Fruit fly (Drosophila melanogaster) whole organism, embryonic: ENCODE results near the gene CG14442.

Source experiments
- Bteb2 ChIP-seq: fragments of 200-800 bp; sonication (Bioruptor generic); optimal IDR thresholded peaks from 2 replicates; lab custom pipeline; 2016; ENCODE audit warnings: missing biosample characterization, missing genetic modification characterization
- CG10979 ChIP-seq: fragments of 200-800 bp; sonication (Bioruptor generic); optimal IDR thresholded peaks from 2 replicates; lab custom pipeline; 2018; ENCODE audit warnings: missing biosample characterization, mild to moderate bottlenecking, missing genetic modification characterization, moderate library complexity
- CG11398 ChIP-seq: fragments of 200-800 bp; sonication (Bioruptor generic); optimal IDR thresholded peaks from 2 replicates; lab custom pipeline; 2016; ENCODE audit warnings: missing biosample characterization, missing genetic modification characterization
- CG12155 ChIP-seq: fragments of 200-800 bp; sonication (Bioruptor generic); optimal IDR thresholded peaks from 3 replicates; lab custom pipeline; 2016; ENCODE audit warnings: missing biosample characterization, missing genetic modification characterization
- CG12391 ChIP-seq: fragments of 200-800 bp; sonication (Bioruptor generic); optimal IDR thresholded peaks from 3 replicates; lab custom pipeline; 2018; ENCODE audit warnings: missing biosample characterization, mild to moderate bottlenecking, missing genetic modification characterization, moderate library complexity
- CG14441 ChIP-seq: fragments of 200-800 bp; sonication (Bioruptor generic); IDR thresholded peaks from 2 replicates; pipeline ENCODE4 v1.3.6; 2022; ENCODE audit warnings: missing biosample characterization, missing genetic modification characterization
- CG15514 ChIP-seq: fragments of 200-800 bp; sonication (Bioruptor generic); optimal IDR thresholded peaks from 3 replicates; lab custom pipeline; 2017; ENCODE audit warnings: missing biosample characterization, missing genetic modification characterization, mild to moderate bottlenecking, moderate library complexity, missing genetic modification reagents
- CG16813 ChIP-seq: fragments of 200-800 bp; sonication (Bioruptor generic); IDR thresholded peaks from 3 replicates; pipeline ENCODE4 v1.3.6; 2022; ENCODE audit warnings: missing biosample characterization, missing genetic modification characterization; ENCODE audit not compliant: partially characterized antibody
- CG17612 ChIP-seq: fragments of 200-800 bp; sonication (Bioruptor generic); IDR thresholded peaks from 2 replicates; pipeline ENCODE4 v1.3.6; 2022; ENCODE audit warnings: missing biosample characterization, missing genetic modification characterization
- CG2712 ChIP-seq: fragments of 200-800 bp; optimal IDR thresholded peaks from 3 replicates; lab custom pipeline; 2019; ENCODE audit warnings: missing biosample characterization, mild to moderate bottlenecking, missing genetic modification characterization, moderate library complexity
- CG2875 ChIP-seq: fragments of 200-800 bp; sonication (Bioruptor generic); optimal IDR thresholded peaks from 2 replicates; lab custom pipeline; 2017; ENCODE audit warnings: missing biosample characterization, mild to moderate bottlenecking, missing genetic modification characterization, missing genetic modification reagents
- CG3281 ChIP-seq: fragments of 200-800 bp; sonication (Bioruptor generic); optimal IDR thresholded peaks from 3 replicates; lab custom pipeline; 2017; ENCODE audit warnings: missing biosample characterization, mild to moderate bottlenecking, missing genetic modification characterization
- CG42726 ChIP-seq: fragments of 200-800 bp; sonication (Bioruptor generic); IDR thresholded peaks from 2 replicates; pipeline ENCODE4 v1.3.6; 2022; ENCODE audit warnings: missing biosample characterization, missing genetic modification characterization; ENCODE audit not compliant: partially characterized antibody
- CG4617 ChIP-seq: fragments of 200-800 bp; sonication (Bioruptor generic); optimal IDR thresholded peaks from 3 replicates; lab custom pipeline; 2016; ENCODE audit warnings: missing biosample characterization, missing genetic modification characterization, borderline replicate concordance
- CG4730 ChIP-seq: fragments of 200-800 bp; sonication (Bioruptor generic); IDR thresholded peaks from 2 replicates; pipeline ENCODE4 v1.3.6; 2022; ENCODE audit warnings: missing biosample characterization, missing genetic modification characterization
- CG5180 ChIP-seq: fragments of 200-800 bp; sonication (Bioruptor generic); optimal IDR thresholded peaks from 3 replicates; lab custom pipeline; 2017; ENCODE audit warnings: missing biosample characterization, missing genetic modification characterization, mild to moderate bottlenecking, moderate library complexity, missing genetic modification reagents
- CG6683 ChIP-seq: fragments of 200-800 bp; sonication (Bioruptor generic); optimal IDR thresholded peaks from 2 replicates; lab custom pipeline; 2017; ENCODE audit warnings: missing biosample characterization, mild to moderate bottlenecking, missing genetic modification characterization, missing genetic modification reagents
- CG6765 ChIP-seq: fragments of 200-800 bp; sonication (Bioruptor generic); optimal IDR thresholded peaks from 3 replicates; lab custom pipeline; 2017; ENCODE audit warnings: missing biosample characterization, mild to moderate bottlenecking, missing genetic modification characterization
- CG6791 ChIP-seq: fragments of 200-800 bp; sonication (Bioruptor generic); IDR thresholded peaks from 3 replicates; pipeline ENCODE4 v1.3.6; 2022; ENCODE audit warnings: missing biosample characterization, missing genetic modification characterization; ENCODE audit not compliant: partially characterized antibody
- CG6854 ChIP-seq: fragments of 200-800 bp; sonication (Bioruptor generic); optimal IDR thresholded peaks from 3 replicates; lab custom pipeline; 2017; ENCODE audit warnings: missing biosample characterization, mild to moderate bottlenecking, missing genetic modification characterization
- CG7745 ChIP-seq: fragments of 200-800 bp; sonication (Bioruptor generic); optimal IDR thresholded peaks from 2 replicates; lab custom pipeline; 2018; ENCODE audit warnings: missing biosample characterization, mild to moderate bottlenecking, missing genetic modification characterization, moderate library complexity
- Camta ChIP-seq: fragments of 200-800 bp; sonication (Bioruptor generic); optimal IDR thresholded peaks from 2 replicates; lab custom pipeline; 2016; ENCODE audit warnings: missing biosample characterization, missing genetic modification characterization
- Chrac-16 ChIP-seq: fragments of 200-800 bp; sonication (Bioruptor generic); optimal IDR thresholded peaks from 3 replicates; lab custom pipeline; 2016; ENCODE audit warnings: missing biosample characterization, missing genetic modification characterization
- Doc2 ChIP-seq: fragments of 200-800 bp; sonication (Bioruptor generic); IDR thresholded peaks from 2 replicates; pipeline ENCODE4 v1.3.6; 2022; ENCODE audit warnings: missing biosample characterization, missing genetic modification characterization
- Dp ChIP-seq: fragments of 200-800 bp; sonication (Bioruptor generic); optimal IDR thresholded peaks from 2 replicates; lab custom pipeline; 2018; ENCODE audit warnings: missing biosample characterization, mild to moderate bottlenecking, missing genetic modification characterization, moderate library complexity
- Eip74EF ChIP-seq, 2 experiments: fragments of 200-800 bp in 1 of 2; fragments of >200 bp in 1 of 2; sonication (Bioruptor generic) in 1 of 2; optimal IDR thresholded peaks; 2 replicates each; lab custom pipeline; 2017 to 2019; ENCODE audit warnings: missing biosample characterization in 2 of 2, missing genetic modification characterization in 2 of 2, mild to moderate bottlenecking in 1 of 2, moderate library complexity in 1 of 2
- Ets97D ChIP-seq: fragments of 200-800 bp; sonication (Bioruptor generic); optimal IDR thresholded peaks from 3 replicates; lab custom pipeline; 2016; ENCODE audit warnings: missing biosample characterization, missing genetic modification characterization
- Fer1 ChIP-seq: fragments of 200-800 bp; sonication (Bioruptor generic); optimal IDR thresholded peaks from 2 replicates; lab custom pipeline; 2017; ENCODE audit warnings: missing biosample characterization, mild to moderate bottlenecking, missing genetic modification characterization
- HHEX ChIP-seq: fragments of 200-800 bp; sonication (Bioruptor generic); optimal IDR thresholded peaks from 3 replicates; lab custom pipeline; 2017; ENCODE audit warnings: missing biosample characterization, mild to moderate bottlenecking, missing genetic modification characterization, missing genetic modification reagents
- Oaz ChIP-seq: fragments of 200-800 bp; sonication (Bioruptor generic); IDR thresholded peaks from 2 replicates; pipeline ENCODE4 v1.3.6; 2022; ENCODE audit warnings: missing biosample characterization, missing genetic modification characterization
- Ssrp ChIP-seq: fragments of 200-800 bp; sonication (Bioruptor generic); optimal IDR thresholded peaks from 2 replicates; lab custom pipeline; 2018; ENCODE audit warnings: missing biosample characterization, mild to moderate bottlenecking, missing genetic modification characterization, moderate library complexity
- Stat92E ChIP-seq, 3 experiments: fragments of >200 bp in 2 of 3; fragments of 200-800 bp in 1 of 3; sonication (Bioruptor generic) in 1 of 3; optimal IDR thresholded peaks; 2 replicates each; lab custom pipeline; 2017 to 2019; ENCODE audit warnings: missing biosample characterization in 3 of 3, missing genetic modification characterization in 3 of 3, mild to moderate bottlenecking in 1 of 3, moderate library complexity in 1 of 3
- ab ChIP-seq: fragments of 200-800 bp; sonication (Bioruptor generic); optimal IDR thresholded peaks from 2 replicates; lab custom pipeline; 2016; ENCODE audit warnings: missing biosample characterization, missing genetic modification characterization
- bbx ChIP-seq: fragments of 200-800 bp; sonication (Bioruptor generic); IDR thresholded peaks from 2 replicates; pipeline ENCODE4 v1.3.6; 2022; ENCODE audit warnings: missing biosample characterization, missing genetic modification characterization; ENCODE audit not compliant: partially characterized antibody
- cato ChIP-seq: fragments of 200-800 bp; sonication (Bioruptor generic); optimal IDR thresholded peaks from 2 replicates; lab custom pipeline; 2016; ENCODE audit warnings: missing biosample characterization, missing genetic modification characterization, borderline replicate concordance
- caup ChIP-seq: fragments of 200-800 bp; sonication (Bioruptor generic); optimal IDR thresholded peaks from 3 replicates; lab custom pipeline; 2017; ENCODE audit warnings: missing biosample characterization, mild to moderate bottlenecking, missing genetic modification characterization, moderate library complexity; ENCODE audit not compliant: severe bottlenecking
- ci ChIP-seq: fragments of 200-800 bp; sonication (Bioruptor generic); IDR thresholded peaks from 3 replicates; pipeline ENCODE4 v1.3.6; 2022; ENCODE audit warnings: missing biosample characterization, missing genetic modification characterization
- crol ChIP-seq: fragments of 200-800 bp; sonication (Bioruptor generic); IDR thresholded peaks from 2 replicates; pipeline ENCODE4 v1.3.6; 2022; ENCODE audit warnings: missing biosample characterization, missing genetic modification characterization
- dan ChIP-seq: fragments of 200-800 bp; sonication (Bioruptor generic); IDR thresholded peaks from 2 replicates; pipeline ENCODE4 v1.3.6; 2022; ENCODE audit warnings: missing biosample characterization, missing genetic modification characterization
- h ChIP-seq: fragments of >200 bp; optimal IDR thresholded peaks from 2 replicates; lab custom pipeline; 2017
- jing ChIP-seq: fragments of 200-800 bp; sonication (Bioruptor generic); optimal IDR thresholded peaks from 2 replicates; lab custom pipeline; 2018; ENCODE audit warnings: missing biosample characterization, mild to moderate bottlenecking, missing genetic modification characterization
- kay ChIP-seq: fragments of 200-800 bp; sonication (Bioruptor generic); optimal IDR thresholded peaks from 2 replicates; lab custom pipeline; 2016; ENCODE audit warnings: missing biosample characterization, missing genetic modification characterization
- lbe ChIP-seq: fragments of 200-800 bp; sonication (Bioruptor generic); optimal IDR thresholded peaks from 2 replicates; lab custom pipeline; 2016; ENCODE audit warnings: missing biosample characterization, mild to moderate bottlenecking, missing genetic modification characterization
- onecut ChIP-seq: fragments of 200-800 bp; sonication (Bioruptor generic); IDR thresholded peaks from 2 replicates; pipeline ENCODE4 v1.3.6; 2022; ENCODE audit warnings: missing biosample characterization, missing genetic modification characterization
- pho ChIP-seq: fragments of 200-800 bp; sonication (Bioruptor generic); optimal IDR thresholded peaks from 2 replicates; lab custom pipeline; 2016; ENCODE audit warnings: missing biosample characterization, missing genetic modification characterization
- shn ChIP-seq: fragments of 200-800 bp; sonication (Bioruptor generic); optimal IDR thresholded peaks from 3 replicates; lab custom pipeline; 2016; ENCODE audit warnings: missing biosample characterization, missing genetic modification characterization
- sob ChIP-seq: fragments of 200-800 bp; sonication (Bioruptor generic); IDR thresholded peaks from 2 replicates; pipeline ENCODE4 v1.3.6; 2022; ENCODE audit warnings: missing biosample characterization, missing genetic modification characterization
- toy ChIP-seq: fragments of 200-800 bp; sonication (Bioruptor generic); IDR thresholded peaks from 2 replicates; pipeline ENCODE4 v1.3.6; 2022; ENCODE audit warnings: missing biosample characterization, missing genetic modification characterization
- zfh2 ChIP-seq: fragments of 200-800 bp; sonication (Bioruptor generic); optimal IDR thresholded peaks from 2 replicates; lab custom pipeline; 2016; ENCODE audit warnings: missing biosample characterization, missing genetic modification characterization

The CG14442 gene

DNA sequence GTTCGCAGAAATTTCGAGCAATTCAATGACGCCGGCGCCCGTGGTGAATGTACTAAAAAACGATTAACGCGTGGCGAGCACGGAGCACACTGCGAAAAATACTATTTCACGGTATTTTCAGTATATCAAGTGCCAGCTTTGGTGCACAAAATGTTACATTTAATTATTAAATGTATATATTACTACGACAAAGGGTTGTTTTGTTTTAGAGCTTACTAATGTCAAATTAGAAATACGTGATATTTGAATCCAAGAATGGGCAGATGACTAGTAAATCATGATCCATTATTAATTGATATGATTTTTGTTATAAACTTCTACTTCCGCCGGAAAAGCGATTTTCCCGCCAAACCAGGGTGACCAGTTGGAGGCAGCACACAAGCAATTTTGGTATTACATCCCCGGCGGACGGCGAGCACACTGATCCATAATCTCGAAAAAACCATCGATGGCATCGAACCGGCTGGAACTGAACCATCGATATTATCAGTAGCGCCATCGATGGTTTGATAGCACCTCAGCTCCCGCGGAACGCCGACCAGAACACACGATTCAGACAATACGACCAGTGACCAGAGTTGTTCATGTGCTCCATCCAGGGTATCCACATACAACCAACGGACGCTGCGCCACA is 40.5 kb downstream of the CG14442 start, which contains the start of the genes CG3226 and Cdc7 (continued):
- TF ChIP-seq lbe (GFP tag; lab: Kevin White, UChicago) (peak; percentile 23), Dp (peak; percentile 62), CG42726 (GFP tag; lab: Robert Waterston, UW) (peak; percentile 83), Stat92E (GFP tag; optimal IDR thresholded peaks at IDR 0.05; lab: Kevin White, UChicago) (no peak), CG6683 (GFP tag; lab: Kevin White, UChicago) (peak; percentile 59), Eip74EF (GFP tag; optimal IDR thresholded peaks at IDR 0.05; lab: Kevin White, UChicago) (peak in 1 of 2 experiments; percentile 62), CG7745 (tag; lab: Kevin White, UChicago) (peak; percentile 14), Fer1 (peak; percentile 90), ci (GFP tag; lab: Robert Waterston, UW) (peak; percentile 90), CG6791 (peak; percentile 78), Chrac-16 (GFP tag; lab: Kevin White, UChicago) (peak; percentile 38), Bteb2 (GFP tag; lab: Kevin White, UChicago) (no peak), bbx (GFP tag; lab: Robert Waterston, UW) (peak; percentile 85), sob (peak; percentile 74), CG11398 (GFP tag; lab: Kevin White, UChicago) (no peak), zfh2 (no peak), kay (no peak), onecut (GFP tag; lab: Robert Waterston, UW) (peak; percentile 75), pho (GFP tag; lab: Kevin White, UChicago) (peak; percentile 58), CG4730 (GFP tag; lab: Robert Waterston, UW) (0 out of 2 replicates have a peak, but pooled peaks have one; percentile 26), crol (GFP tag; lab: Robert Waterston, UW) (no peak; the same call in 1 of the 2 replicates), Ssrp (tag; lab: Kevin White, UChicago) (peak; percentile 7), CG14441 (peak; percentile 44; the same call in 1 of the 2 replicates), Camta (GFP tag; lab: Kevin White, UChicago) (peak; percentile 41), HHEX (GFP tag; lab: Kevin White, UChicago) (peak; percentile 86), CG2875 (peak; percentile 78), CG4617 (GFP tag; lab: Kevin White, UChicago) (peak; percentile 21), CG17612 (GFP tag; lab: Robert Waterston, UW) (no peak), toy (GFP tag; lab: Robert Waterston, UW) (no peak), Doc2 (GFP tag; lab: Robert Waterston, UW) (no peak), jing (GFP tag; lab: Kevin White, UChicago) (no peak), cato (peak; percentile 43), h (no peak), Oaz (GFP tag; lab: Robert Waterston, UW) (no peak), CG10979 (tag; lab: Kevin White, UChicago) (peak; percentile 47), CG12391 (tag; lab: Kevin White, UChicago) (peak; percentile 74), CG16813 (peak; percentile 76), CG3281 (GFP tag; lab: Kevin White, UChicago) (peak; percentile 88), CG5180 (GFP tag; lab: Kevin White, UChicago) (peak; percentile 76), CG12155 (GFP tag; lab: Kevin White, UChicago) (peak; percentile 27), dan (GFP tag; lab: Robert Waterston, UW) (no peak), CG15514 (GFP tag; lab: Kevin White, UChicago) (peak; percentile 92), CG6854 (GFP tag; lab: Kevin White, UChicago) (peak; percentile 75), CG2712 (peak; percentile 63), Ets97D (GFP tag; lab: Kevin White, UChicago) (peak; percentile 98), shn (peak; percentile 65), caup (GFP tag; lab: Kevin White, UChicago) (peak; percentile 91), ab (GFP tag; lab: Kevin White, UChicago) (no peak), CG6765 (GFP tag; lab: Kevin White, UChicago) (peak; percentile 92)
